Worm (Caenorhabditis elegans) whole organism, L4/young adult: Measurements from ENCODE around the gene F47B7.5.

Experiments used
- W03F9.2 ChIP-seq: fragments of 150-350 bp; optimal IDR thresholded peaks from 2 replicates; lab custom pipeline; 2014; ENCODE audit warnings: missing biosample characterization, missing genetic modification characterization
- dao-5 ChIP-seq: sonication (generic microtip); optimal IDR thresholded peaks from 2 replicates; lab custom pipeline; 2016; ENCODE audit warnings: missing genotype, missing genetic modification characterization, moderate library complexity, missing compliant biosample characterization
- him-1 ChIP-seq: sonication (generic microtip); optimal IDR thresholded peaks from 2 replicates; lab custom pipeline; 2016; ENCODE audit warnings: missing genotype, missing genetic modification reagents, missing genetic modification characterization, missing compliant biosample characterization

The F47B7.5 gene

DNA sequence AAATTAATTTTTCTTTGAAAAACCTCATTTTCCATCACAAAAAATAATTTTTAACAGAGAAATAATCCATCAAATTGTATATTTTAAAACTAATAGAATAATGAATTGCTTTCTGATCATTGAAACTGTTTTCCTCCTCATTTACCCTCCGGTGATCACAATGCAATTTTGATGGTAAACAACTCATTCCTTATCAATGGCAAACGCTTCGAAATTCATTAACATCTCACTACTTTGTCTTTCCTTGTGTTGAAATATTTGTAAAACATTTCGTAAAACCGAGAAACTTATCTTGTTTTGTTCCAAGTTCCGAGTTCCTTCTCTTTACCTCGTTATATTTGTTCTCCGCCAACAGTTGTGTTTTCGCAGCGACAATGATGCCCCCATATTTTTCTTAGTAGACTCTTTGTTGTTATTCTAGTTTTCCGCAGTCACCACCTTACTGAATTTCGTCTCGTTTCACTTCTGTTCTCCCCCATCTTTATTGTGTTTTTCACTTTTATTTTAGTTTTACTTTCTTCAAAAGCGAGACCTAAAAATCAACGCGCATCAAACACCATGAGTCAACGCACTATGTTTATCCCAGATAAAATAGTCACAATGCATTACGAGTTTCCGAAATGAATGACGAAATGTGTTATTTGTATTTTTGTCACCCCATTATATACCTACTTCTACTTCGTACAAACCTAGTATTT, 16.6 kb upstream of the F47B7.5 start:
- TF ChIP-seq him-1 (tag; lab: Kevin White, UChicago): no peak
- TF ChIP-seq dao-5: no peak
- TF ChIP-seq W03F9.2 (tag; lab: Kevin White, UChicago): no peak

DNA sequence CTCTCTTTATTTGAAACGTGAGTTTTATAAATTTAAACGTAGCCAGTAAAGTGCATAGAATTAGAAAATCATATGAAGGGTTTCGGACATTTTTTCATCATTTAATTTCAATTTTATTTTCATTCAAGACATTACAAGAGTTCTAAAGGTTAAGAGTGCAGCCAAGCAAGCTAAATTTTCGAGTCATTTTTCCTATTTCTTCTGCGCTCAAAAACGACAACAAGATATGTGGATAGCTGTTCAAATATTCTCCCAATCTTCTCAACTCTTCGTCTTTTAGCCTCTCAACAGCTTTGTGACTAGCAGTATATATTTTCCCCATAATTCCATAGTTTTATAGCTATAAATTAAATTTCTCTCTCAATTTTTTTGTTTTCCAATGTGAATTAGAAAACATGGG, 15.0 kb upstream of the F47B7.5 start:
- TF ChIP-seq W03F9.2 (tag; lab: Kevin White, UChicago) (no peak), dao-5 (no peak), him-1 (tag; lab: Kevin White, UChicago) (no peak)

DNA sequence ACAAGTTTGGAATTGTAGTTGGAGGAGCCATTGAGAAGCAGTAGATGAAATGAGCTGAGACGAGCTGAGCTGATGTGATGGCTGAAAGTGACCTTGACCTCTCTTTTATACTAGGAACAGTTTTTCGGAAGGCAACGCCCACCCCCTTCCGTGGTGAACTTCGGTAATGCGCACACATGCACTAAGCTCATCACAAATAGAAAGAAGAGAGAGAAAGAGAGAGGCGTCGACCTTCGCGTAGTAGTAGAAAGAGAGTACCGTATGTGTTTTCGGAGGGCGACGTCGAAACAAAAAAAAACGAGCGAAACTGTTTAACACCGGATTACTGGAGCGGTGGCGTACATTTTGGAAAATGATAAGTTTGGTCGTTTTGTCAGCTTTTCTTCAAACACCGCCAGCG, 12.4 kb upstream of the F47B7.5 start, which contains the start of gene marg-1:
TSS of gene marg-1 (minus strand) at position 101 of the 400 bp plus-strand sequence.
- TF ChIP-seq dao-5 (no peak), W03F9.2 (tag; lab: Kevin White, UChicago) (no peak)

DNA sequence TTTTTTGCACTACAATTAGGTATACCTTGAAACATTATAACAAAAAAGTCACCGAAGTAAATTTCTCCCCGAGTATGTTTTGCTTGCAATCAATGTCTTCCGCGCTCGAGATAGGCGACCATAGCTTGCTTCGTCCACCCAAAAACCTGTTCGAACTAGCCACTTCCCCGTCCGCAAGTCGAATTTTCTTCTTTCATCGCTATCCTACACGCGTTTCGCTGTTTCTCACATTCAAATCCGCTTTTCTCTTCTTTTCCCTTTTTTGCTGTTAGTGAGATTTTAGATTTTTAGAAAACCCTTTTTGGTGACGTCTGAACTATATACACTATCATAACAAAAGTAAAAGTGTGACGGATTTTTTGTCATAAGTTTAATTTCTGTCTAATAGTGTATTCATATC, 4.6 kb upstream of the F47B7.5 start:
- TF ChIP-seq him-1 (tag; lab: Kevin White, UChicago) (no peak), dao-5 (no peak), W03F9.2 (tag; lab: Kevin White, UChicago) (no peak)

DNA sequence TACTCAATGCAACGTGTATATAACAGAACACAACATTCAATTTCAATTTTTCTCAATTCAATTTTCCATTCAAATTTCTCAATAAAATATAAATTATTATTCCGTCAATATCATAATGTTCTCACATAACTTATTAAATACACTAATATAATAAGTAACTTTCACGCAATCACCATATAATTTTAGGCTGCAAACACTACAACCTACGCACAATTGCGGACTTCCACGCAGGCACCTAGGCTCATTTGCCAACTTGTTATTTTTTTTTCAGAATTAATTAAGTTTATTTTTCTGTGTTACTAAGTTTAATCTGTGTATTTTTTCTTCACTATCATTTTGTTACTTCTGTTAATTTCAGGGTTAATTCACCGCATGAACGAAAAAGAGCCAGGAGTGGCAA, 3.8 kb upstream of the F47B7.5 start, which contains the start of gene F47B7.2:
TSS of gene F47B7.2 (plus strand) at position 358 of the 400 bp plus-strand sequence.
- no peak for TF ChIP-seq him-1 (tag; lab: Kevin White, UChicago)
- TF ChIP-seq W03F9.2 (tag; lab: Kevin White, UChicago): no peak
- TF ChIP-seq dao-5: no peak

DNA sequence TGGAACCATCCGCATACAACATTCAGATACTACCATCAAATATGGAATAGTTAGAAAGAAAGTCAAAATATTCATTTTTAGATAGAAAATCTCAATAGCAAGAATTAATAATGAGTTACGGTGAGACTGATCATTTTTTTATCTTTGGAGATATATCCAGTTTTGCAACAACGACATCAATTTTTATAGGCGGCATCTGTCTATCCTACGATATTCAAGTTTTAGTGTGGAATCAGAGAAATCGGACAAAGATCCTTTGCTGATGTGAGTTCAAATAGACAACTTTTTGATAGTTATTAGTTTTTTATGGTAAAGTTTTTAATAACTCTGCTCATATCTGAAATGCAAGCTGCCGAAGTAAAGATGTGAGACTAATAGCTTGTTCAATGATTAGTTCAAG, 2.1 kb downstream of the F47B7.5 start, which contains the start of gene F47B7.4:
TSS of gene F47B7.4 (minus strand) at position 101 of the 400 bp plus-strand sequence.
- TF ChIP-seq dao-5: no peak
- no peak for TF ChIP-seq him-1 (tag; lab: Kevin White, UChicago)
- no peak for TF ChIP-seq W03F9.2 (tag; lab: Kevin White, UChicago)

DNA sequence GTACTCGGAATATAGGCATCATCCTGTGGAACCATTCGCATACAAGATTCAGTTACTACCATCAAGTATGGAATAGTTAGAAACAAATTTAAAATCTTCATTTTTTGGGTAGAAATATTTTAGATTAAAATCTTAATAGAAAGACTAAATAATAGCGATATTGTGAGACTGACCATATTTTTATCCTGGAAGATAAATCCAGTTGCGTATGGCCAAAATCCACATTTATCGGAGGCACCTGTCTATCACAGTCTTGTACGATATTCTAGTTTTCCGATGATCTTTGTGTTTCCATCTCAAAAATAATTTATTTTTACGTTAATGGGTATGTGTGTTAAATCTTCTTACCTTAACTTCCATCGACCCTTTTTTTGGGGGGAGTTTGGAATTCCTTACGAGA, 4.3 kb downstream of the F47B7.5 start, which contains the start of gene F47B7.3:
TSS of gene F47B7.3 (minus strand) at position 101 of the 400 bp plus-strand sequence.
- TF ChIP-seq him-1 (tag; lab: Kevin White, UChicago) (no peak), W03F9.2 (tag; lab: Kevin White, UChicago) (no peak)

DNA sequence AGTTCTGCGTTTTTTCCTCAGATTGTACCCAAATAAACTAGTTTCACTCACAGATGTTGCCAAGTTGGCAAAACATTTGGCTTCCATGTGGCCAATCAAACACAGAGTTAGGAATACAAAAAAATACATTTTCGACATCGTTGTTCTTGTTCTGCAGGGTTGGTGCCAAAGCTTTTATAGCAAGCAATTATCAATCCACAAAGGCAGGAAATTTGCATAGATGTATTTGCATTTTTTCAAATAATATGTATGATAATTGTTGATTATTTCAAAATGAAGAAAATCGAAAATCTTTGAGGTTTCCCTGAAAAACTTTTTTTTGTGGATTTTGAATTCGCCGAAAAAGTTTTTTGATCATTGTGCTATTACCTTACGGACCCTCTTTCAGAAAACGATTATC, 6.2 kb downstream of the F47B7.5 start, which contains the start of gene T14G12.11:
TSS of gene T14G12.11 (minus strand) at position 138 of the 400 bp plus-strand sequence.
- TF ChIP-seq dao-5 (no peak), him-1 (tag; lab: Kevin White, UChicago) (no peak), W03F9.2 (tag; lab: Kevin White, UChicago) (no peak)

DNA sequence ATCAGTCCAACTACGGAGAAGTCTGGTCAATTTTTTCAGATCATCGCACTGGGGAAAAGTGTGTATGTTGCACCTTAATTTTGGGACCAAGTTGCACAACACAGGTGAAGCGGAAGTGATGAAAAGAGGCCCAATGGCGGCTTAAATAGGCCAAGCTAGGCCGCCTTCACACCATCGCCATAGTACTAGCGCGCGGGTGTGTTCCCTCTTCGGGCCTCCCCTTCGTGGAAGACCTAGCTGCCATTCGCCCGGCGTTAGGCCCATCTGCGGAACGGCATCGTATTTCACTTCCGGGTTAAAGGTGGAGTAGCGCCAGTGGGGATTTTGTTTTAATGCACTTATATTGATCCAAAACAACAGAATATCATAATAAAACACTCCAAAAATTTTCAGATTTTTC, 8.8 kb downstream of the F47B7.5 start:
- TF ChIP-seq him-1 (tag; lab: Kevin White, UChicago) (no peak), W03F9.2 (tag; lab: Kevin White, UChicago) (no peak), dao-5 (no peak)

DNA sequence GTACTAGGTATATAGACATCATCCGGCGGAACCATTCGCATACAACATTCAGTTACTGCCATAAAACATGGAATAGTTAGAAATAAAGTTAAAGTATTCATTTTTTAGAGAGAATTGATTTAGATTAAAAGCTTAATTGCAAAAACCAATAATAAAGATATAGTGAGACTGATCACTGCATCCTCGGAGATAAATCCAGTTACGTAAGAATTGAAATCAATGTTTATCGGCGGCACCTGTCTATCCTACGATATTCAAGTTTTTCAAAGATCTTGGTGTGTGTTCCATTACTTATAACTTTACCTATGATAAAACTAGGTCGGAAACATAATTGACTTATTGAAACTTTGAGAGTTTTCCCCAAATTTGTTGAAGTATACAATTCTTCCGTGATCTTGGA, 9.3 kb downstream of the F47B7.5 start, which contains the start of gene T14G12.6:
TSS of gene T14G12.6 (minus strand) at position 101 of the 400 bp plus-strand sequence.
- TF ChIP-seq W03F9.2 (tag; lab: Kevin White, UChicago) (no peak), him-1 (tag; lab: Kevin White, UChicago) (no peak), dao-5 (no peak)

DNA sequence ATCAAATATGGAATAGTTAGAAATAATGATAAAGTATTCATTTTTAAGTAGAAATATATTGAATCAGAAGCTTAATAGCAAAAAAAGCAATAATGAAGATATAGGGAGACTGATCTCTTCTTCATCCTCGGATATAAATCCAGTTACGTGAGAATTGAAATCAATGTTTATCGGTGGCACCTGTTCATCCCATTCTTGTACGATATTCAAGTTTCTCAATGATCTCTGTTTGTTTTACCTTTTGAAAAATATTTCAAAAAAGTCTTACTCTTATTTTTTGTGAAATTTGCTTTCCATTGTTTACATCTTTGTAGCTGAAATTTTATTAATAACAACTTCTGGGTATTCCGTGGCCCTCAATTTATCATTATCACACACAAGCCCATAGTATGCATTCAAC, 10.2 kb downstream of the F47B7.5 start, which contains the start of gene T14G12.12:
TSS of gene T14G12.12 (minus strand) at position 101 of the 400 bp plus-strand sequence.
- TF ChIP-seq dao-5 (no peak), W03F9.2 (tag; lab: Kevin White, UChicago) (no peak), him-1 (tag; lab: Kevin White, UChicago) (no peak)

DNA sequence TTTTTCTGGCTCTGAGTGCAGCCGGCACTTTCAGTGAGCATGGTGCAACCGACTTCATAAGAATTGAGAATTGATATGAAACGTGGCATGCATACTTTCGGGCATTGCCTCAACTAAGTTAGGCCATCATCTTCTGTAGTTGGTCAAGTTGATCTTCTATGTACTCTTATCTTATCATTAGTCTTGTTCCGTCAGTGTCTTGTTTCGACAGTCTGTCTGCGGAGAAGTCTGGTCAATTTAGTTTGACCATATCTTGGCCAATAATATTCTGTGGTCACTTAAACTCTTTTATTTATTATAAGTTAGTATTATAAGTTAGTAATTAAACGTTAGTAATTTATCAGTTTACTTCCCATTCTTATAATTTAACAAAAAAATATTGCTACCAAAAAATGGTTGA, 12.4 kb downstream of the F47B7.5 start:
- TF ChIP-seq W03F9.2 (tag; lab: Kevin White, UChicago) (no peak), dao-5 (no peak), him-1 (tag; lab: Kevin White, UChicago) (no peak)

DNA sequence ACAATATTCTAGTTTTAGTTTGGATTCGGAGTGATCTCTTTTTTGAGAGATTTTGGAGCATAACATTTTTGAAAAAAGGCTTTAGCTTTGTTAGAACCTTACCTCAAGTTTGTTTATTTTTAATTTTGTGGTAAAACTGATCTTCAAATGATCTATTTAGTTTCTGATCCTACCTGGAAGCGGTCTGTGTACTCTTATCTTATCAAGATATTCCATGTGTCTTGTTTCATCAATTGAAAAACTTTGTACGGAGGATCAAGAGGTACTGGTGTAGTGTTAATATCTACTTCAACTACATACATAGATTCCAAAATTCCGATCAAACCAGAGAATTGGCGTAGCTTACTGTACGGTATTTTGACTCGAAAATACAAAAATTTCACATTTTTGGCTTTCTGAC, 12.9 kb downstream of the F47B7.5 start:
- TF ChIP-seq him-1 (tag; lab: Kevin White, UChicago) (no peak), dao-5 (no peak), W03F9.2 (tag; lab: Kevin White, UChicago) (no peak)

DNA sequence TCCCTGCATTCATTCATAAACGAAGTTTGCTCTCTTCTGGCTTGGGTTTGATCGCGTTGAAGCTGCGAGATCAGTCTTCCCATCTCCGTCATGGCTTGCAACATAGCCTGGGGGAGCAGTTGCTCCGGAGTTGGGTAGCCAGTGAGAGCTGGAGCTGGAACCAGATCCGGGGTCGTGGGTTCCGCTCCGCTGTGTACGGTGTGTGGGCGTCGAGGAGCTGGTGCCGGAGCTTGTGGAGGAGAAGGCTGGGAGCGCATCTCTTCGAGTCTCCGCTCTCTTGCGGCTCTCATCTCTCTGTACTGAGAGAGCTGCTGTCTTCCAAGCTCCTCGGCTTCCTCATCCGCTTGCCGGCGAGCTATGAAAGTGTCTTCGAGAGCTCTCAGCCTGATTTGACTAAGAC, 16.2 kb downstream of the F47B7.5 start:
- no peak for TF ChIP-seq dao-5
- no peak for TF ChIP-seq him-1 (tag; lab: Kevin White, UChicago)
- no peak for TF ChIP-seq W03F9.2 (tag; lab: Kevin White, UChicago)
